Fruit fly (Drosophila melanogaster) whole organism, embryonic: Measurements from ENCODE around the gene CG32537.

Experiments used
- Awh ChIP-seq: fragments of 200-800 bp; sonication (Bioruptor generic); IDR thresholded peaks from 2 replicates; pipeline ENCODE4, ENCODE4 v1.3.6; 2022; ENCODE audit warnings: missing biosample characterization, missing genetic modification characterization
- Bteb2 ChIP-seq: fragments of 200-800 bp; sonication (Bioruptor generic); optimal IDR thresholded peaks from 2 replicates; lab custom pipeline; 2016; ENCODE audit warnings: missing biosample characterization, missing genetic modification characterization
- CG10543 ChIP-seq: fragments of 200-800 bp; sonication (Bioruptor generic); optimal IDR thresholded peaks from 3 replicates; lab custom pipeline; 2017; ENCODE audit warnings: missing biosample characterization, mild to moderate bottlenecking, missing genetic modification characterization, moderate library complexity
- CG10959 ChIP-seq: fragments of 200-800 bp; sonication (Bioruptor generic); IDR thresholded peaks from 2 replicates; pipeline ENCODE4 v1.3.6; 2022; ENCODE audit warnings: missing biosample characterization, missing genetic modification characterization
- CG11085 ChIP-seq: fragments of 200-800 bp; sonication (Bioruptor generic); IDR thresholded peaks from 2 replicates; pipeline ENCODE4 v1.3.6; 2022; ENCODE audit warnings: missing biosample characterization, missing genetic modification characterization
- CG11247 ChIP-seq: fragments of 200-800 bp; sonication (Bioruptor generic); IDR thresholded peaks from 2 replicates; pipeline ENCODE4 v1.3.6; 2022; ENCODE audit warnings: missing biosample characterization, missing genetic modification characterization
- CG11456 ChIP-seq: fragments of 200-800 bp; sonication (Bioruptor generic); IDR thresholded peaks from 3 replicates; pipeline ENCODE4 v1.3.6; 2022; ENCODE audit warnings: missing biosample characterization, missing genetic modification characterization
- CG11504 ChIP-seq: fragments of 200-800 bp; sonication (Bioruptor generic); optimal IDR thresholded peaks from 3 replicates; lab custom pipeline; 2019; ENCODE audit warnings: missing biosample characterization, mild to moderate bottlenecking, missing genetic modification characterization, moderate library complexity
- CG11696 ChIP-seq: fragments of 200-800 bp; sonication (Bioruptor generic); IDR thresholded peaks from 2 replicates; pipeline ENCODE4 v1.3.6; 2022; ENCODE audit warnings: missing biosample characterization, missing genetic modification characterization
- CG15514 ChIP-seq: fragments of 200-800 bp; sonication (Bioruptor generic); optimal IDR thresholded peaks from 3 replicates; lab custom pipeline; 2017; ENCODE audit warnings: missing biosample characterization, missing genetic modification characterization, mild to moderate bottlenecking, moderate library complexity, missing genetic modification reagents
- CG15601 ChIP-seq: fragments of 200-800 bp; sonication (Bioruptor generic); optimal IDR thresholded peaks from 3 replicates; lab custom pipeline; 2019; ENCODE audit warnings: missing biosample characterization, mild to moderate bottlenecking, missing genetic modification characterization, moderate library complexity
- CG18599 ChIP-seq: fragments of 200-800 bp; sonication (Bioruptor generic); optimal IDR thresholded peaks from 3 replicates; lab custom pipeline; 2017; ENCODE audit warnings: missing biosample characterization, missing genetic modification characterization, mild to moderate bottlenecking, moderate library complexity, missing genetic modification reagents
- CG2678 ChIP-seq: fragments of 200-800 bp; sonication (Bioruptor generic); optimal IDR thresholded peaks from 3 replicates; lab custom pipeline; 2019; ENCODE audit warnings: missing biosample characterization, mild to moderate bottlenecking, missing genetic modification characterization, moderate library complexity
- CG6254 ChIP-seq: fragments of 200-800 bp; sonication (Bioruptor generic); optimal IDR thresholded peaks from 3 replicates; lab custom pipeline; 2017; ENCODE audit warnings: mild to moderate bottlenecking, missing biosample characterization, missing genetic modification reagents, missing genetic modification characterization
- CG6272 ChIP-seq: fragments of 200-800 bp; sonication (Bioruptor generic); IDR thresholded peaks from 2 replicates; pipeline ENCODE4 v1.3.6; 2022; ENCODE audit warnings: missing biosample characterization, missing genetic modification characterization
- CG6683 ChIP-seq: fragments of 200-800 bp; sonication (Bioruptor generic); optimal IDR thresholded peaks from 2 replicates; lab custom pipeline; 2017; ENCODE audit warnings: missing biosample characterization, mild to moderate bottlenecking, missing genetic modification characterization, missing genetic modification reagents
- CG6813 ChIP-seq: fragments of 200-800 bp; sonication (Bioruptor generic); optimal IDR thresholded peaks from 2 replicates; lab custom pipeline; 2017; ENCODE audit warnings: missing biosample characterization, missing genetic modification characterization, mild to moderate bottlenecking, moderate library complexity, missing genetic modification reagents
- CG6854 ChIP-seq: fragments of 200-800 bp; sonication (Bioruptor generic); optimal IDR thresholded peaks from 3 replicates; lab custom pipeline; 2017; ENCODE audit warnings: missing biosample characterization, mild to moderate bottlenecking, missing genetic modification characterization
- CG7786 ChIP-seq: fragments of 200-800 bp; sonication (Bioruptor generic); optimal IDR thresholded peaks from 2 replicates; lab custom pipeline; 2016; ENCODE audit warnings: missing biosample characterization, missing genetic modification characterization
- CG7963 ChIP-seq: fragments of 200-800 bp; sonication (Bioruptor generic); IDR thresholded peaks from 3 replicates; pipeline ENCODE4 v1.3.6; 2022; ENCODE audit warnings: missing biosample characterization, missing genetic modification characterization; ENCODE audit not compliant: partially characterized antibody
- CG9797 ChIP-seq: fragments of 200-800 bp; sonication (Bioruptor generic); optimal IDR thresholded peaks from 3 replicates; lab custom pipeline; 2018; ENCODE audit warnings: missing biosample characterization, mild to moderate bottlenecking, missing genetic modification characterization
- Drgx ChIP-seq: fragments of 200-800 bp; sonication (Bioruptor generic); IDR thresholded peaks from 2 replicates; pipeline ENCODE4 v1.3.6; 2022; ENCODE audit warnings: missing biosample characterization, missing genetic modification characterization
- Ets65A ChIP-seq: fragments of 200-800 bp; sonication (Bioruptor generic); peaks from one replicate; lab custom pipeline; 2016; ENCODE audit warnings: missing biosample characterization, missing genetic modification characterization
- MESR4 ChIP-seq: fragments of 200-800 bp; sonication (Bioruptor generic); optimal IDR thresholded peaks from 2 replicates; lab custom pipeline; 2018; ENCODE audit warnings: missing biosample characterization, mild to moderate bottlenecking, missing genetic modification characterization, moderate library complexity
- Myb ChIP-seq: fragments of 200-800 bp; sonication (Bioruptor generic); optimal IDR thresholded peaks from 2 replicates; lab custom pipeline; 2016; ENCODE audit warnings: missing biosample characterization, missing genetic modification characterization
- Oli ChIP-seq: fragments of 200-800 bp; sonication (Bioruptor generic); optimal IDR thresholded peaks from 2 replicates; lab custom pipeline; 2018; ENCODE audit warnings: missing biosample characterization, mild to moderate bottlenecking, missing genetic modification characterization, moderate library complexity
- Sox102F ChIP-seq: fragments of 200-800 bp; sonication (Bioruptor generic); optimal IDR thresholded peaks from 2 replicates; lab custom pipeline; 2018; ENCODE audit warnings: missing biosample characterization, mild to moderate bottlenecking, missing genetic modification characterization, moderate library complexity
- Tbp ChIP-seq: fragments of >200 bp; optimal IDR thresholded peaks from 2 replicates; lab custom pipeline; 2018; ENCODE audit warnings: missing biosample characterization, missing genetic modification characterization
- ase ChIP-seq: fragments of 200-800 bp; sonication (Bioruptor generic); IDR thresholded peaks from 3 replicates; pipeline ENCODE4 v1.3.6; 2022; ENCODE audit warnings: missing biosample characterization, missing genetic modification characterization
- cato ChIP-seq: fragments of 200-800 bp; sonication (Bioruptor generic); optimal IDR thresholded peaks from 2 replicates; lab custom pipeline; 2016; ENCODE audit warnings: missing biosample characterization, missing genetic modification characterization, borderline replicate concordance
- en ChIP-seq: fragments of 200-800 bp; sonication (Bioruptor generic); optimal IDR thresholded peaks from 2 replicates; lab custom pipeline; 2016; ENCODE audit warnings: missing biosample characterization, missing genetic modification characterization
- exex ChIP-seq: fragments of 200-800 bp; sonication (Bioruptor generic); optimal IDR thresholded peaks from 4 replicates; lab custom pipeline; 2018; ENCODE audit warnings: missing biosample characterization, mild to moderate bottlenecking, missing genetic modification characterization, moderate library complexity
- gem ChIP-seq: fragments of 200-800 bp; sonication (Bioruptor generic); optimal IDR thresholded peaks from 2 replicates; lab custom pipeline; 2019; ENCODE audit warnings: missing biosample characterization, mild to moderate bottlenecking, missing genetic modification characterization, moderate library complexity
- grn ChIP-seq: fragments of 200-800 bp; sonication (Bioruptor generic); optimal IDR thresholded peaks from 3 replicates; lab custom pipeline; 2017; ENCODE audit warnings: missing biosample characterization, missing genetic modification characterization
- hkb ChIP-seq, 2 experiments: fragments of 200-800 bp in 1 of 2; fragments of >200 bp in 1 of 2; sonication (Bioruptor generic) in 1 of 2; IDR thresholded peaks in 1 of 2; optimal IDR thresholded peaks in 1 of 2; 2 replicates each; pipeline versions ENCODE4 v1.3.6 to Lab custom; 2017 to 2022; ENCODE audit warnings: missing biosample characterization in 1 of 2, missing genetic modification characterization in 1 of 2
- ind ChIP-seq: fragments of 200-800 bp; sonication (Bioruptor generic); optimal IDR thresholded peaks from 3 replicates; lab custom pipeline; 2016; ENCODE audit warnings: missing biosample characterization, missing genetic modification characterization
- ken ChIP-seq: fragments of 200-800 bp; sonication (Bioruptor generic); IDR thresholded peaks from 3 replicates; pipeline ENCODE4 v1.3.6; 2022; ENCODE audit warnings: missing biosample characterization, missing genetic modification characterization
- lola ChIP-seq, 3 experiments: fragments of >200 bp in 2 of 3; fragments of 200-800 bp in 1 of 3; sonication (Bioruptor generic) in 1 of 3; optimal IDR thresholded peaks; 2 replicates each; lab custom pipeline; 2017 to 2019; ENCODE audit warnings: missing biosample characterization in 3 of 3, missing genetic modification characterization in 3 of 3, mild to moderate bottlenecking in 1 of 3, moderate library complexity in 1 of 3
- odd ChIP-seq: fragments of 200-800 bp; sonication (Bioruptor generic); optimal IDR thresholded peaks from 2 replicates; lab custom pipeline; 2017; ENCODE audit warnings: missing biosample characterization, mild to moderate bottlenecking, missing genetic modification characterization
- prd ChIP-seq, 3 experiments: fragments of >200 bp in 2 of 3; fragments of 200-800 bp in 1 of 3; sonication (Bioruptor generic) in 1 of 3; optimal IDR thresholded peaks in 2 of 3; IDR thresholded peaks in 1 of 3; 2 replicates in 2 of 3; 3 replicates in 1 of 3; pipeline versions ENCODE4 v1.3.6 to Lab custom; 2017 to 2022; ENCODE audit warnings: missing biosample characterization in 1 of 3, missing genetic modification characterization in 1 of 3
- ro ChIP-seq: fragments of 200-800 bp; sonication (Bioruptor generic); IDR thresholded peaks from 2 replicates; pipeline ENCODE4 v1.3.6; 2022; ENCODE audit warnings: missing biosample characterization, missing genetic modification characterization
- shn ChIP-seq: fragments of 200-800 bp; sonication (Bioruptor generic); optimal IDR thresholded peaks from 3 replicates; lab custom pipeline; 2016; ENCODE audit warnings: missing biosample characterization, missing genetic modification characterization
- so ChIP-seq: fragments of 200-800 bp; sonication (Bioruptor generic); IDR thresholded peaks from 3 replicates; pipeline ENCODE4 v1.3.6; 2022; ENCODE audit warnings: missing biosample characterization, missing genetic modification characterization
- sqz ChIP-seq: fragments of 200-800 bp; sonication (Bioruptor generic); optimal IDR thresholded peaks from 3 replicates; lab custom pipeline; 2018; ENCODE audit warnings: missing biosample characterization, mild to moderate bottlenecking, missing genetic modification characterization
- stwl ChIP-seq: fragments of 200-800 bp; sonication (Bioruptor generic); optimal IDR thresholded peaks from 3 replicates; lab custom pipeline; 2018; ENCODE audit warnings: missing biosample characterization, mild to moderate bottlenecking, missing genetic modification characterization, moderate library complexity

CG32537 gene

dm6 chrX:19306531-19306930 is 30.2 kb upstream of the CG32537 start (continued):
- TF ChIP-seq prd (optimal IDR thresholded peaks at IDR 0.05; lab: Kevin White, UChicago) (no peak), prd (GFP tag; IDR thresholded peaks at IDR 0.05; lab: Robert Waterston, UW) (no peak), CG7963 (GFP tag; lab: Robert Waterston, UW) (no peak), Myb (no peak), cato (GFP tag; lab: Kevin White, UChicago) (no peak), exex (tag; lab: Kevin White, UChicago) (peak; percentile 63), ro (GFP tag; lab: Robert Waterston, UW) (no peak), CG11504 (tag; lab: Kevin White, UChicago) (peak; percentile 23), hkb (optimal IDR thresholded peaks at IDR 0.05; lab: Kevin White, UChicago) (no peak), hkb (GFP tag; IDR thresholded peaks at IDR 0.05; lab: Robert Waterston, UW) (no peak), grn (GFP tag; lab: Kevin White, UChicago) (no peak), lola (GFP tag; optimal IDR thresholded peaks at IDR 0.05; lab: Kevin White, UChicago) (no peak), CG2678 (peak; percentile 67), CG6683 (GFP tag; lab: Kevin White, UChicago) (no peak), en (GFP tag; lab: Kevin White, UChicago) (no peak), ken (GFP tag; lab: Robert Waterston, UW) (no peak), sqz (GFP tag; lab: Kevin White, UChicago) (no peak), Oli (no peak), Drgx (GFP tag; lab: Robert Waterston, UW) (no peak), CG15601 (tag; lab: Kevin White, UChicago) (peak; percentile 13), CG7786 (GFP tag; lab: Kevin White, UChicago) (no peak), CG11696 (GFP tag; lab: Robert Waterston, UW) (no peak), CG9797 (GFP tag; lab: Kevin White, UChicago) (no peak), Tbp (GFP tag; lab: Kevin White, UChicago) (no peak), CG11456 (GFP tag; lab: Robert Waterston, UW) (0 out of 3 replicates have a peak, but pooled peaks have one; percentile 17), CG11085 (GFP tag; lab: Robert Waterston, UW) (no peak), CG6254 (GFP tag; lab: Kevin White, UChicago) (no peak), CG6854 (GFP tag; lab: Kevin White, UChicago) (no peak), stwl (tag; lab: Kevin White, UChicago) (no peak), Awh (no peak), ind (GFP tag; lab: Kevin White, UChicago) (no peak), CG15514 (GFP tag; lab: Kevin White, UChicago) (peak; percentile 22), gem (peak; percentile 13), so (GFP tag; lab: Robert Waterston, UW) (no peak), CG11247 (GFP tag; lab: Robert Waterston, UW) (no peak), MESR4 (GFP tag; lab: Kevin White, UChicago) (no peak), Sox102F (no peak), shn (GFP tag; lab: Kevin White, UChicago) (no peak), Bteb2 (no peak), CG6813 (peak; percentile 15), CG10959 (GFP tag; lab: Robert Waterston, UW) (no peak), CG6272 (GFP tag; lab: Robert Waterston, UW) (no peak), CG18599 (peak; percentile 63), odd (GFP tag; lab: Kevin White, UChicago) (peak; percentile 27), ase (GFP tag; lab: Robert Waterston, UW) (no peak), CG10543 (peak; percentile 57), Ets65A (GFP tag; lab: Kevin White, UChicago) (no peak)
